Worm (Caenorhabditis elegans): Measurements from ENCODE around the gene W01C9.2.

Gene W01C9.2

DNA sequence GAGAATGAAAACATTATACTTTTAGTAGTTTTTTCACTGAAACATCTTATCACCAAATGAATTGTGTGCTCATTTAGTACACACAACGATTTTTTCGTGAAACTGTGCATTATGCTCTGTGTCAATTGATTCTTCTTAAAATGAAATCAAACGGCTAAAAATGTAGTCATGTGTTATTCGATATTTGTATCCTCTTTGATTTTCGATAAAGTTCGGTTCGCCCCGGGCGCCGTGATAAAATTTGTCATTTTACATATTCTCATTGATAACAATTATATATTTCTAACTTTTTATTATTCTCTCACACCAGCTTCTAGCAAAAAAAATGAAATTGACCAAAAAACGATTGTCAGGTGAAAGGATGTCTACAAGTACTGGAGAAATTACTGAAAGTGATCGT, 21.4 kb upstream of the W01C9.2 start, which contains the start of gene ctg-2:
Gene ctg-2, plus strand, starts transcription at position 326 of the 400 bp plus-strand sequence.
- TF ChIP-seq syd-9 (tag; optimal IDR thresholded peaks at IDR 0.05) (no peak), pax-1 (tag; optimal IDR thresholded peaks at IDR 0.05) (no peak), pha-2 (tag; optimal IDR thresholded peaks at IDR 0.05) (no peak), nfya-1 (tag; optimal IDR thresholded peaks at IDR 0.05) (no peak), rnt-1 (tag; optimal IDR thresholded peaks at IDR 0.05) (no peak), hlh-8 (tag; optimal IDR thresholded peaks at IDR 0.05) (no peak), sdc-2 (tag; optimal IDR thresholded peaks at IDR 0.05) (no peak), ceh-31 (tag; optimal IDR thresholded peaks at IDR 0.05) (no peak), madf-2 (tag; optimal IDR thresholded peaks at IDR 0.05) (no peak), K02D7.2 (tag; optimal IDR thresholded peaks at IDR 0.05) (no peak), ceh-2 (tag; optimal IDR thresholded peaks at IDR 0.05) (no peak), ceh-19 (GFP tag; optimal IDR thresholded peaks at IDR 0.05) (no peak), dmd-4 (tag; optimal IDR thresholded peaks at IDR 0.05; ENCODE audit: borderline replicate concordance) (no peak)

DNA sequence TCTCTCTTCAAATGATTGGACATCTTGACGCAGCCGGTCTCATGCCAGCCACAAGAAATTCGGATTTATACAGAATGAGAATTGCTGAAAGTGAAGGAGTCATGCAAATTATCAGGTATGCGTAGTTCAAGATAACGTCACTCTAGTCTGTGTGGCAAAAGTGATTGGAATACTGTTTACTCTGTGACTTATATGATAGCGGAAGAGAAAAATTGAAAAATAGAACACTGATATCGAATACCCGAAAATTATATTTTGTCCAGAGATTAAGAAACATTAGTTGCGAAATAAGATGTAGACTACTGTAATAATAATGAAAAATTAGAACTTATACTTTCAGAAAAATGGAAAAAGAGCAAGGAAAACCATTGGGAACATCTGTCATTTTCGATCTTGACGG, 20.6 kb upstream of the W01C9.2 start:
- TF ChIP-seq ceh-6 (GFP tag; optimal IDR thresholded peaks at IDR 0.05) (no peak), elt-2 (tag; optimal IDR thresholded peaks at IDR 0.05) (peak; percentile 80)

DNA sequence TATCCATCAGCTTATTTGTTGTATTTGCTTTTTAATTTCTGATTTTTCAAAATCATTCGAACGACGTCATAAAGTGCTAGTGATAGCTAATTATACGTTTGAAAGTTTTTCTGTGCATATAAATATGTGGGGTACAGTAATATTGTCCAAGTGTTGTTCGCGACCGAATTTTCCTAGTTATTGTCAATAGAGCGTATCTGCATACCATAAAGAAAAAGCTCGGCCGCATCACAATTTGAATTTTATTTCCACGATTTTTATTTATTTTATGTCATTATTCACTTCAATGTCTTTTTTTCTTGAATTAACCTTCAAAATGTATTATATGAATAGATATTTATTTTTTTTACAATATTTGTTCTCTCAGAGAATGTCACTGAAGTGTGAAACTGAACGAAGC, 19.4 kb upstream of the W01C9.2 start, which contains the start of gene rnh-2:
Gene rnh-2, plus strand, starts transcription at position 368 of the 400 bp plus-strand sequence.
- TF ChIP-seq ama-1 (optimal IDR thresholded peaks at IDR 0.05), result no peak
- TF ChIP-seq C38D4.7 (GFP tag; optimal IDR thresholded peaks at IDR 0.05), result no peak
- TF ChIP-seq hlh-15 (tag; optimal IDR thresholded peaks at IDR 0.05), result no peak
- no peak for TF ChIP-seq pat-9 (tag; optimal IDR thresholded peaks at IDR 0.05)
- TF ChIP-seq K09A11.1 (tag; optimal IDR thresholded peaks at IDR 0.05; ENCODE audit: insufficient read depth), result no peak
- no peak for TF ChIP-seq dmd-4 (tag; optimal IDR thresholded peaks at IDR 0.05; ENCODE audit: borderline replicate concordance)
- no peak for TF ChIP-seq Y22D7AL.16 (tag; optimal IDR thresholded peaks at IDR 0.05)
- no peak for TF ChIP-seq eyg-1 (tag; optimal IDR thresholded peaks at IDR 0.05)
- no peak for TF ChIP-seq syd-9 (tag; optimal IDR thresholded peaks at IDR 0.05)
- TF ChIP-seq ceh-2 (tag; optimal IDR thresholded peaks at IDR 0.05), result peak; percentile 80
- TF ChIP-seq unc-3 (GFP tag; conservative IDR thresholded peaks at IDR 0.05), result no peak
- no peak for TF ChIP-seq unc-3 (tag; optimal IDR thresholded peaks at IDR 0.05)
- no peak for TF ChIP-seq fkh-6 (tag; optimal IDR thresholded peaks at IDR 0.05)
- no peak for TF ChIP-seq sdc-2 (tag; optimal IDR thresholded peaks at IDR 0.05)
- no peak for TF ChIP-seq elt-4 (tag; optimal IDR thresholded peaks at IDR 0.05)
- TF ChIP-seq fax-1 (tag; optimal IDR thresholded peaks at IDR 0.05), result no peak
- no peak for TF ChIP-seq ahr-1 (tag; optimal IDR thresholded peaks at IDR 0.05)
- TF ChIP-seq gmeb-2 (tag; optimal IDR thresholded peaks at IDR 0.05), result no peak
- TF ChIP-seq ceh-30 (tag; optimal IDR thresholded peaks at IDR 0.05), result no peak
- peak; percentile 56 for TF ChIP-seq zip-5 (tag; optimal IDR thresholded peaks at IDR 0.05)
- TF ChIP-seq tbx-2 (tag; optimal IDR thresholded peaks at IDR 0.05), result peak; percentile 76
- no peak for TF ChIP-seq ceh-45 (GFP tag; IDR thresholded peaks at IDR 0.05)
- peak; percentile 48 for TF ChIP-seq ets-4 (tag; optimal IDR thresholded peaks at IDR 0.05)
- TF ChIP-seq lim-6 (tag; optimal IDR thresholded peaks at IDR 0.05), result peak; percentile 25
- TF ChIP-seq ceh-48 (tag; optimal IDR thresholded peaks at IDR 0.05), result no peak
- no peak for TF ChIP-seq K02D7.2 (tag; optimal IDR thresholded peaks at IDR 0.05)
- TF ChIP-seq unc-42 (tag; optimal IDR thresholded peaks at IDR 0.05), result peak; percentile 29
- TF ChIP-seq ceh-24 (tag; optimal IDR thresholded peaks at IDR 0.05), result no peak
- no peak for TF ChIP-seq che-1 (tag; optimal IDR thresholded peaks at IDR 0.05)
- TF ChIP-seq pros-1 (tag; optimal IDR thresholded peaks at IDR 0.05), result no peak
- TF ChIP-seq elt-2 (tag; optimal IDR thresholded peaks at IDR 0.05), result peak; percentile 68
- no peak for TF ChIP-seq ceh-34 (tag; optimal IDR thresholded peaks at IDR 0.05)
- no peak for TF ChIP-seq madf-2 (tag; optimal IDR thresholded peaks at IDR 0.05)
- TF ChIP-seq pag-3 (tag; optimal IDR thresholded peaks at IDR 0.05; ENCODE audit: borderline replicate concordance), result no peak
- peak; percentile 74 for TF ChIP-seq C08G9.2 (tag; optimal IDR thresholded peaks at IDR 0.05)
- no peak for TF ChIP-seq ceh-9 (tag; optimal IDR thresholded peaks at IDR 0.05)
- no peak for TF ChIP-seq ceh-19 (GFP tag; optimal IDR thresholded peaks at IDR 0.05)
- no peak for TF ChIP-seq ztf-16 (tag; optimal IDR thresholded peaks at IDR 0.05)
- no peak for TF ChIP-seq ceh-18 (tag; optimal IDR thresholded peaks at IDR 0.05)
- TF ChIP-seq mec-3 (tag; optimal IDR thresholded peaks at IDR 0.05; ENCODE audit: borderline replicate concordance), result no peak
- TF ChIP-seq rnt-1 (tag; optimal IDR thresholded peaks at IDR 0.05), result no peak
- TF ChIP-seq pha-2 (tag; optimal IDR thresholded peaks at IDR 0.05), result no peak
- no peak for TF ChIP-seq F13H6.1 (tag; optimal IDR thresholded peaks at IDR 0.05)
- TF ChIP-seq pax-1 (tag; optimal IDR thresholded peaks at IDR 0.05), result no peak
- no peak for TF ChIP-seq hlh-6 (tag; optimal IDR thresholded peaks at IDR 0.05)
